Worm (Caenorhabditis elegans) whole organism, midembryonic: ENCODE measurements around the gene F53C11.1.

ENCODE experiments used
- T22C8.4 ChIP-seq: fragments of 200-800 bp; sonication (Bioruptor generic); IDR thresholded peaks from 2 replicates; pipeline ENCODE4 v1.3.6; 2022; ENCODE audit warnings: missing genetic modification characterization, missing compliant biosample characterization
- cog-1 ChIP-seq: sonication (generic microtip); optimal IDR thresholded peaks from 2 replicates; lab custom pipeline; 2016; ENCODE audit warnings: missing genetic modification characterization, missing compliant biosample characterization
- flt-1 ChIP-seq: fragments of 200-800 bp; sonication (Bioruptor generic); IDR thresholded peaks from 2 replicates; pipeline ENCODE4 v1.3.6; 2022; ENCODE audit warnings: missing genetic modification characterization, missing compliant biosample characterization
- klf-2 ChIP-seq: fragments of 200-800 bp; sonication (Bioruptor generic); conservative IDR thresholded peaks from 2 replicates; pipeline ENCODE4 v1.3.6; 2022; ENCODE audit warnings: missing genetic modification reagents, missing genetic modification characterization, missing compliant biosample characterization
- med-1 ChIP-seq: sonication (generic microtip); optimal IDR thresholded peaks from 2 replicates; lab custom pipeline; 2017; ENCODE audit warnings: missing genetic modification characterization, mild to moderate bottlenecking, missing compliant biosample characterization, antibody characterized with exemption, missing genetic modification reagents; ENCODE audit not compliant: insufficient read depth
- ref-1 ChIP-seq: fragments of 200-800 bp; sonication (Bioruptor generic); conservative IDR thresholded peaks from 2 replicates; pipeline ENCODE4 v1.3.6; 2022; ENCODE audit warnings: missing genetic modification reagents, missing genetic modification characterization, missing compliant biosample characterization
- tab-1 ChIP-seq: fragments of 200-800 bp; sonication (Bioruptor generic); IDR thresholded peaks from 2 replicates; pipeline ENCODE4 v1.3.6; 2022; ENCODE audit warnings: missing genetic modification characterization, missing compliant biosample characterization
- ztf-23 ChIP-seq: fragments of 200-800 bp; sonication (Bioruptor generic); IDR thresholded peaks from 2 replicates; pipeline ENCODE4 v1.3.6; 2022; ENCODE audit warnings: missing genetic modification reagents, missing genetic modification characterization, missing compliant biosample characterization
- ztf-29 ChIP-seq: fragments of 200-800 bp; sonication (Bioruptor generic); IDR thresholded peaks from 2 replicates; pipeline ENCODE4 v1.3.6; 2022; ENCODE audit warnings: missing genetic modification reagents, missing genetic modification characterization, missing compliant biosample characterization

ce11 chrV:13812330-13812729 lies 36.7 kb downstream of the F53C11.1 start:
- no peak for TF ChIP-seq ztf-23
- TF ChIP-seq cog-1 (tag; lab: Kevin White, UChicago): no peak
- TF ChIP-seq tab-1: no peak
- TF ChIP-seq flt-1 (GFP tag; lab: Robert Waterston, UW): no peak
- TF ChIP-seq T22C8.4 (GFP tag; lab: Robert Waterston, UW): no peak
- TF ChIP-seq med-1 (GFP tag; lab: Kevin White, UChicago): no peak
- no peak for TF ChIP-seq ztf-29 (GFP tag; lab: Robert Waterston, UW)
- TF ChIP-seq klf-2: no peak
- TF ChIP-seq ref-1: no peak
